Worm (Caenorhabditis elegans) whole organism, L1 larva: ENCODE data around the gene glb-9.
A peak's percentile ranks its signal among the peaks of the same experiment; 100 is the strongest.

Experiments
- alr-1 ChIP-seq: fragments of 200-800 bp; sonication (Bioruptor generic); optimal IDR thresholded peaks from 2 replicates; lab custom pipeline; 2018; ENCODE audit warnings: borderline replicate concordance, mild to moderate bottlenecking, missing genetic modification characterization, missing compliant biosample characterization
- ama-1 ChIP-seq: fragments of 150-350 bp; optimal IDR thresholded peaks from 2 replicates; lab custom pipeline; 2014
- blmp-1 ChIP-seq: fragments of 150-350 bp; optimal IDR thresholded peaks from 2 replicates; lab custom pipeline; 2014; ENCODE audit warnings: missing biosample characterization, missing genetic modification characterization
- ceh-82 ChIP-seq, 3 experiments: fragments of 150-350 bp in 1 of 3; sonication (generic microtip) in 2 of 3; optimal IDR thresholded peaks; 2 replicates each; lab custom pipeline; 2014 to 2017; ENCODE audit warnings: missing biosample characterization in 3 of 3, missing genetic modification characterization in 3 of 3
- ceh-88 ChIP-seq: fragments of 200-800 bp; sonication (Bioruptor generic); IDR thresholded peaks from 2 replicates; pipeline ENCODE4 v1.3.6; 2022; ENCODE audit warnings: missing genetic modification characterization, missing compliant biosample characterization
- ces-1 ChIP-seq: fragments of 150-350 bp; optimal IDR thresholded peaks from 2 replicates; lab custom pipeline; 2014; ENCODE audit warnings: missing biosample characterization, missing genetic modification reagents, missing genetic modification characterization
- dpl-1 ChIP-seq, 3 experiments: fragments of 150-350 bp in 2 of 3; sonication (generic microtip) in 1 of 3; optimal IDR thresholded peaks; 2 replicates each; lab custom pipeline; 2014 to 2017; ENCODE audit warnings: missing biosample characterization in 3 of 3, missing genetic modification characterization in 3 of 3, missing genetic modification reagents in 3 of 3
- elt-2 ChIP-seq: sonication (generic microtip); optimal IDR thresholded peaks from 2 replicates; lab custom pipeline; 2016; ENCODE audit warnings: missing genetic modification characterization, mild to moderate bottlenecking, inconsistent platforms, missing compliant biosample characterization, missing genetic modification reagents
- fos-1 ChIP-seq: fragments of 150-350 bp; optimal IDR thresholded peaks from 2 replicates; lab custom pipeline; 2014; ENCODE audit warnings: missing biosample characterization, missing genetic modification characterization
- hlh-17 ChIP-seq: fragments of 200-800 bp; sonication (Bioruptor generic); optimal IDR thresholded peaks from 2 replicates; lab custom pipeline; 2018; ENCODE audit warnings: missing genetic modification characterization, mild to moderate bottlenecking, missing compliant biosample characterization, moderate library complexity, borderline replicate concordance
- irx-1 ChIP-seq: sonication (generic microtip); optimal IDR thresholded peaks from 2 replicates; lab custom pipeline; 2016; ENCODE audit warnings: missing genetic modification characterization, missing compliant biosample characterization
- isw-1 ChIP-seq: fragments of 200-800 bp; sonication (Bioruptor generic); IDR thresholded peaks from 2 replicates; pipeline ENCODE4 v1.3.6; 2022; ENCODE audit warnings: missing genetic modification characterization, missing compliant biosample characterization
- jun-1 ChIP-seq: fragments of 150-350 bp; optimal IDR thresholded peaks from 2 replicates; lab custom pipeline; 2014; ENCODE audit warnings: missing biosample characterization, missing genetic modification reagents, missing genetic modification characterization
- lin-14 ChIP-seq: fragments of 200-800 bp; sonication (Bioruptor generic); optimal IDR thresholded peaks from 2 replicates; lab custom pipeline; 2018; ENCODE audit warnings: mild to moderate bottlenecking, missing genetic modification characterization, moderate library complexity, missing compliant biosample characterization
- lin-15B ChIP-seq: fragments of 150-350 bp; sonication (generic microtip); optimal IDR thresholded peaks from 3 replicates; lab custom pipeline; 2014; ENCODE audit warnings: missing biosample characterization, missing genetic modification characterization
- lin-35 ChIP-seq, 2 experiments: fragments of 150-350 bp; optimal IDR thresholded peaks; 2 replicates each; lab custom pipeline; 2014; ENCODE audit warnings: missing biosample characterization in 2 of 2, missing genetic modification characterization in 2 of 2, missing genetic modification reagents in 2 of 2
- lir-3 ChIP-seq: sonication (generic microtip); optimal IDR thresholded peaks from 2 replicates; lab custom pipeline; 2016; ENCODE audit warnings: mild to moderate bottlenecking, missing genetic modification characterization, moderate library complexity, missing compliant biosample characterization; ENCODE audit not compliant: poor library complexity
- mab-9 ChIP-seq: fragments of 200-800 bp; sonication (Bioruptor generic); IDR thresholded peaks from 2 replicates; pipeline ENCODE4 v1.3.6; 2022; ENCODE audit warnings: missing genetic modification reagents, missing genetic modification characterization, missing compliant biosample characterization
- nhr-19 ChIP-seq: fragments of 200-800 bp; sonication (Bioruptor generic); conservative IDR thresholded peaks from 2 replicates; pipeline ENCODE4 v1.3.6; 2022; ENCODE audit warnings: missing genetic modification characterization, missing compliant biosample characterization
- nhr-237 ChIP-seq: fragments of 150-350 bp; optimal IDR thresholded peaks from 2 replicates; lab custom pipeline; 2014; ENCODE audit warnings: missing biosample characterization, missing genetic modification characterization
- nhr-28 ChIP-seq: fragments of 150-350 bp; optimal IDR thresholded peaks from 2 replicates; lab custom pipeline; 2014; ENCODE audit warnings: missing biosample characterization, missing genetic modification characterization
- nhr-71 ChIP-seq: sonication (generic microtip); optimal IDR thresholded peaks from 2 replicates; lab custom pipeline; 2016; ENCODE audit warnings: mild to moderate bottlenecking, missing genetic modification characterization, moderate library complexity, missing compliant biosample characterization
- nhr-76 ChIP-seq: sonication (generic microtip); optimal IDR thresholded peaks from 2 replicates; lab custom pipeline; 2017; ENCODE audit warnings: missing biosample characterization, missing genetic modification characterization
- nhr-77 ChIP-seq: fragments of 150-350 bp; optimal IDR thresholded peaks from 2 replicates; lab custom pipeline; 2014; ENCODE audit warnings: missing biosample characterization, missing genetic modification characterization
- nhr-85 ChIP-seq: sonication (generic microtip); peaks from one replicate; lab custom pipeline; 2016; ENCODE audit warnings: missing genetic modification characterization, inconsistent platforms, missing compliant biosample characterization
- nhr-90 ChIP-seq: sonication (generic microtip); optimal IDR thresholded peaks from 2 replicates; lab custom pipeline; 2016; ENCODE audit warnings: mild to moderate bottlenecking, missing genetic modification characterization, missing compliant biosample characterization; ENCODE audit not compliant: poor library complexity
- pax-3 ChIP-seq: fragments of 200-800 bp; sonication (Bioruptor generic); optimal IDR thresholded peaks from 2 replicates; lab custom pipeline; 2018; ENCODE audit warnings: mild to moderate bottlenecking, missing genetic modification characterization, moderate library complexity, missing compliant biosample characterization
- pqm-1 ChIP-seq: sonication (generic microtip); optimal IDR thresholded peaks from 3 replicates; lab custom pipeline; 2017; ENCODE audit warnings: missing biosample characterization, missing genetic modification characterization
- snpc-4 ChIP-seq: fragments of 150-350 bp; optimal IDR thresholded peaks from 2 replicates; lab custom pipeline; 2014; ENCODE audit warnings: missing biosample characterization, missing genetic modification characterization
- unc-30 ChIP-seq: sonication (generic microtip); optimal IDR thresholded peaks from 2 replicates; lab custom pipeline; 2017; ENCODE audit warnings: missing biosample characterization, missing genetic modification characterization
- unc-98 ChIP-seq: fragments of 200-800 bp; sonication (Bioruptor generic); IDR thresholded peaks from 2 replicates; pipeline ENCODE4 v1.3.6; 2022; ENCODE audit warnings: missing genetic modification characterization, missing compliant biosample characterization
- vab-15 ChIP-seq: sonication (generic microtip); optimal IDR thresholded peaks from 2 replicates; lab custom pipeline; 2017; ENCODE audit warnings: missing genotype, mild to moderate bottlenecking, missing genetic modification characterization, missing compliant biosample characterization
- zag-1 ChIP-seq: fragments of 150-350 bp; optimal IDR thresholded peaks from 2 replicates; lab custom pipeline; 2014; ENCODE audit warnings: missing biosample characterization, missing genetic modification characterization
- ztf-11 ChIP-seq, 2 experiments: sonication (generic microtip); optimal IDR thresholded peaks; 2 replicates each; lab custom pipeline; 2016 to 2017; ENCODE audit warnings: missing genetic modification characterization in 2 of 2, missing biosample characterization in 1 of 2, missing compliant biosample characterization in 1 of 2
- ztf-4 ChIP-seq: fragments of 150-350 bp; optimal IDR thresholded peaks from 2 replicates; lab custom pipeline; 2014; ENCODE audit warnings: missing biosample characterization, missing genetic modification characterization

Gene glb-9

ce11 chrII:7549035-7549434 is 29.9 kb upstream of the glb-9 start, which contains the start of gene tph-1:
Gene tph-1 (plus strand): TSS chrII:7549335.
- TF ChIP-seq ceh-88 (GFP tag; lab: Robert Waterston, UW): no peak
- TF ChIP-seq pax-3: no peak
- TF ChIP-seq ceh-82 (tag; optimal IDR thresholded peaks at IDR 0.05; lab: Kevin White, UChicago): no peak
- TF ChIP-seq zag-1: no peak
- TF ChIP-seq vab-15 (tag; lab: Kevin White, UChicago): no peak
- TF ChIP-seq alr-1 (tag; lab: Kevin White, UChicago): no peak
- no peak for TF ChIP-seq ztf-11 (tag; optimal IDR thresholded peaks at IDR 0.05; lab: Kevin White, UChicago)
- TF ChIP-seq mab-9: no peak
- TF ChIP-seq blmp-1 (tag; lab: Kevin White, UChicago): no peak
- no peak for TF ChIP-seq lin-15B (tag; lab: Kevin White, UChicago)
- TF ChIP-seq nhr-71: no peak
- no peak for TF ChIP-seq nhr-85
- TF ChIP-seq lin-35 (GFP tag; optimal IDR thresholded peaks at IDR 0.05; lab: Kevin White, UChicago): no peak
- TF ChIP-seq ama-1 (lab: Kevin White, UChicago): no peak

DNA sequence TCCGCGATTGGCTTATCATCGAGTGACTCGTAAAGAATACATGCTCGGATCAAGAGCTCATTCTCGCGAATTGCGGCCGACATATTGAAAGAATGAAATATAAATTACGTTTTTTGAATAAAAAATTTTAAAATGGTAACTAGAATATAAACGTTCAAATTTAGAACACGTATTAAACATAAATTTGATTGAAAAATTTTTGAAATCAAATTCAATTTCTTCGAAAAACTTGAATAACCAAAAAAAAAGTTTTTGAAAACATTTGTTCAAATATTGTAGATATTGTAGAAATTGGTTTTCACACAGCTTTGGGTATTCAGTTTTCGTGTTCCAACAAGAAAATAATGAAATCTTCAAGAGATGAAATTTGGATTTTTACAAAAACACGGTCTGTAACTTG is 28.9 kb upstream of the glb-9 start, which contains the start of gene fbxa-224:
Gene fbxa-224, minus strand, starts transcription at position 101 of the 400 bp plus-strand sequence.
- TF ChIP-seq dpl-1 (GFP tag; optimal IDR thresholded peaks at IDR 0.05; lab: Kevin White, UChicago): no peak
- TF ChIP-seq fos-1 (tag; lab: Kevin White, UChicago): no peak
- TF ChIP-seq unc-98 (GFP tag; lab: Robert Waterston, UW): no peak
- no peak for TF ChIP-seq lir-3 (tag; lab: Kevin White, UChicago)
- no peak for TF ChIP-seq snpc-4 (tag; lab: Kevin White, UChicago)
- TF ChIP-seq unc-30 (tag; lab: Kevin White, UChicago): no peak

DNA sequence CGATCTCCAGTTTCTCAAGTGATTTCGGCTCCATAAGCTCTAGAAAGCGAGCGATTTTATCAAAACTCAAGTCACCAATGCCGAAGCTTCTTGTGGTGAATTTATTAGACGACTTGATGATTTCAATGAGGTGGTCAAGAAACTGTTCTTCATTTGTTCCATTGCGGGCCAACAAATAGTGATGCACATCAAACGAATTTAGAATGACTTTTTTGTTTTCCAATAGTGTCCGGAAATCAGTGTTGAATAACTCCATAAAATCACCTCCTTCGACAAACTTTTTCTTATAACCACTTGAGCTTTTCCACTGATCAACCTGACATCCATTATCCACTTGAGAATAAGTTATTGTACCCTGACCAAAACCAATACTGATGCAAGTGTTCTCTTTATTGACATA is 28.1 kb upstream of the glb-9 start:
- TF ChIP-seq lin-14 (GFP tag; lab: Kevin White, UChicago) (no peak), fos-1 (tag; lab: Kevin White, UChicago) (no peak), nhr-77 (no peak), snpc-4 (tag; lab: Kevin White, UChicago) (no peak), irx-1 (tag; lab: Kevin White, UChicago) (no peak), hlh-17 (no peak), nhr-28 (tag; lab: Kevin White, UChicago) (no peak), pqm-1 (no peak), jun-1 (tag; lab: Kevin White, UChicago) (no peak), nhr-90 (tag; lab: Kevin White, UChicago) (no peak), unc-30 (tag; lab: Kevin White, UChicago) (no peak), elt-2 (tag; lab: Kevin White, UChicago) (no peak), nhr-19 (GFP tag; lab: Robert Waterston, UW) (no peak), nhr-76 (tag; lab: Kevin White, UChicago) (no peak)
- TF ChIP-seq, all 84 proteins: peak for 0

- TF ChIP-seq ama-1 (lab: Kevin White, UChicago) (peak; percentile 85), ces-1 (GFP tag; lab: Kevin White, UChicago) (no peak), blmp-1 (tag; lab: Kevin White, UChicago) (peak; percentile 97), ztf-4 (tag; lab: Kevin White, UChicago) (peak; percentile 17), nhr-237 (tag; lab: Kevin White, UChicago) (no peak), nhr-28 (tag; lab: Kevin White, UChicago) (no peak), isw-1 (GFP tag; lab: Robert Waterston, UW) (no peak)
Observed at ce11 chrII:7545364-7545763, 26.2 kb upstream of the glb-9 start.
